Fruit fly (Drosophila melanogaster): ENCODE data around the gene CG6067.

CG6067 gene

dm6 chrX:6003830-6004229 lies 48.4 kb downstream of the CG6067 start (continued):
- no peak for TF ChIP-seq CG1621 (tag; optimal IDR thresholded peaks at IDR 0.05)
- no peak for TF ChIP-seq Smox (GFP tag; optimal IDR thresholded peaks at IDR 0.05)
- no peak for TF ChIP-seq CG7368 (GFP tag; optimal IDR thresholded peaks at IDR 0.05)
- TF ChIP-seq CG31627 (GFP tag; optimal IDR thresholded peaks at IDR 0.05) = no peak
- no peak for TF ChIP-seq CG11902 (GFP tag; optimal IDR thresholded peaks at IDR 0.05)
- TF ChIP-seq CG6276 (GFP tag; optimal IDR thresholded peaks at IDR 0.05) = no peak
- peak; percentile 8 for TF ChIP-seq esn (GFP tag; optimal IDR thresholded peaks at IDR 0.05)

- no peak for TF ChIP-seq salr (GFP tag; optimal IDR thresholded peaks at IDR 0.05)
- no peak for TF ChIP-seq cyc (GFP tag; optimal IDR thresholded peaks at IDR 0.05)
- no peak for TF ChIP-seq Ets96B (tag; optimal IDR thresholded peaks at IDR 0.05)
- TF ChIP-seq CG3032 (tag; optimal IDR thresholded peaks at IDR 0.05) = no peak
- no peak for TF ChIP-seq CG1621 (tag; optimal IDR thresholded peaks at IDR 0.05)
- TF ChIP-seq CG6163 (GFP tag; IDR thresholded peaks at IDR 0.05) = no peak
- TF ChIP-seq Eip93F (GFP tag; optimal IDR thresholded peaks at IDR 0.05) = no peak
- no peak for TF ChIP-seq Ets21C (GFP tag; optimal IDR thresholded peaks at IDR 0.05)
- no peak for TF ChIP-seq vri (GFP tag; optimal IDR thresholded peaks at IDR 0.05)
- TF ChIP-seq Gug (GFP tag; IDR thresholded peaks at IDR 0.05) = no peak
- TF ChIP-seq CG8119 (GFP tag; IDR thresholded peaks at IDR 0.05) = no peak
Measured at dm6 chrX:6007502-6007901, 52.1 kb downstream of the CG6067 start.
